Worm (Caenorhabditis elegans) whole organism, early embryonic: ENCODE results near the gene nspc-19.

ENCODE experiments used
- B0310.2 ChIP-seq: sonication (generic microtip); optimal IDR thresholded peaks from 2 replicates; lab custom pipeline; 2016; ENCODE audit warnings: mild to moderate bottlenecking, missing genetic modification characterization, missing compliant biosample characterization
- aly-1 ChIP-seq: sonication (generic microtip); optimal IDR thresholded peaks from 2 replicates; lab custom pipeline; 2016; ENCODE audit warnings: missing genetic modification characterization, missing compliant biosample characterization
- ama-1 ChIP-seq: fragments of 150-350 bp; optimal IDR thresholded peaks from 2 replicates; lab custom pipeline; 2014
- ceh-13 ChIP-seq: fragments of 200-800 bp; sonication (Bioruptor generic); optimal IDR thresholded peaks from 2 replicates; lab custom pipeline; 2018; ENCODE audit warnings: mild to moderate bottlenecking, missing genetic modification characterization, missing compliant biosample characterization
- ets-7 ChIP-seq: sonication (generic microtip); optimal IDR thresholded peaks from 2 replicates; lab custom pipeline; 2016; ENCODE audit warnings: missing genotype, missing genetic modification characterization, missing compliant biosample characterization
- flt-1 ChIP-seq: fragments of 200-800 bp; sonication (Bioruptor generic); IDR thresholded peaks from 2 replicates; pipeline ENCODE4 v1.3.6; 2022; ENCODE audit warnings: missing genetic modification characterization, missing compliant biosample characterization
- hmbx-1 ChIP-seq: sonication (generic microtip); optimal IDR thresholded peaks from 2 replicates; lab custom pipeline; 2016; ENCODE audit warnings: mild to moderate bottlenecking, missing genetic modification characterization, missing compliant biosample characterization
- hmg-4 ChIP-seq: fragments of 200-800 bp; sonication (Bioruptor generic); optimal IDR thresholded peaks from 2 replicates; lab custom pipeline; 2018; ENCODE audit warnings: mild to moderate bottlenecking, missing genetic modification characterization, missing compliant biosample characterization
- hnd-1 ChIP-seq: sonication (generic microtip); optimal IDR thresholded peaks from 2 replicates; lab custom pipeline; 2016; ENCODE audit warnings: missing genetic modification characterization, missing compliant biosample characterization
- scrt-1 ChIP-seq: fragments of 200-800 bp; sonication (Bioruptor generic); IDR thresholded peaks from 2 replicates; pipeline ENCODE4 v1.3.6; 2022; ENCODE audit warnings: missing genetic modification characterization, missing compliant biosample characterization
- tbx-11 ChIP-seq: fragments of 200-800 bp; sonication (Bioruptor generic); IDR thresholded peaks from 2 replicates; pipeline ENCODE4 v1.3.6; 2022; ENCODE audit warnings: missing genetic modification characterization, missing compliant biosample characterization
- tra-4 ChIP-seq: sonication (generic microtip); optimal IDR thresholded peaks from 2 replicates; lab custom pipeline; 2017; ENCODE audit warnings: missing genetic modification characterization, missing compliant biosample characterization

DNA sequence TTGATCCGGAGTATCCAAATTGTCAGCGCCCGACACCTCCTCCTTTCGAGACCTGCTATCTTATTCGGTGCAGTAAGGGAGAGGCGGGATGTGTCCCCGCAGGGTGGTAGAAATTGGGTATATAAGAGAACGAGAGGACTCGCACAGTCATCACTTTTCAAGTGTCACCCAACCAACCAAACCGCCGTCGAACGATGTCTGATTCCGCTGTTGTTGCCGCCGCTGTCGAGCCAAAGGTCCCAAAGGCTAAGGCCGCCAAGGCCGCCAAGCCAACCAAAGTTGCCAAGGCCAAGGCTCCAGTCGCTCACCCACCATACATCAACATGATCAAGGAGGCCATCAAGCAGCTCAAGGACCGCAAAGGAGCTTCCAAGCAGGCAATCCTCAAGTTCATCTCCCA, 38.6 kb upstream of the nspc-19 start, which contains the start of gene his-24:
- TF ChIP-seq hmg-4 (GFP tag; lab: Kevin White, UChicago), result peak; percentile 73
- TF ChIP-seq flt-1 (GFP tag; lab: Robert Waterston, UW), result no peak
- TF ChIP-seq ets-7 (tag; lab: Kevin White, UChicago), result no peak
- TF ChIP-seq ceh-13 (GFP tag; lab: Kevin White, UChicago), result no peak
- no peak for TF ChIP-seq aly-1 (tag; lab: Kevin White, UChicago)
- peak; percentile 98 for TF ChIP-seq ama-1 (lab: Kevin White, UChicago)
- TF ChIP-seq tra-4, result peak; percentile 48
- TF ChIP-seq scrt-1, result peak; percentile 25; the same call in 1 of the 2 replicates
- peak; percentile 22 for TF ChIP-seq hmbx-1
- no peak for TF ChIP-seq hnd-1 (tag; lab: Kevin White, UChicago)
- no peak for TF ChIP-seq B0310.2 (tag; lab: Kevin White, UChicago)
- peak; percentile 60 for TF ChIP-seq tbx-11 (GFP tag; lab: Robert Waterston, UW)
